Fruit fly (Drosophila melanogaster) whole organism, embryonic: ENCODE data around the gene P5CDh2.

ENCODE experiments used
- Atf6 ChIP-seq: fragments of 200-800 bp; sonication (Bioruptor generic); IDR thresholded peaks from 2 replicates; pipeline ENCODE4 v1.3.6; 2022; ENCODE audit warnings: missing biosample characterization, missing genetic modification characterization
- Awh ChIP-seq: fragments of 200-800 bp; sonication (Bioruptor generic); IDR thresholded peaks from 2 replicates; pipeline ENCODE4, ENCODE4 v1.3.6; 2022; ENCODE audit warnings: missing biosample characterization, missing genetic modification characterization
- Bdp1 ChIP-seq: fragments of 200-800 bp; sonication (Bioruptor generic); optimal IDR thresholded peaks from 3 replicates; lab custom pipeline; 2016; ENCODE audit warnings: missing biosample characterization, missing genetic modification characterization
- CG1024 ChIP-seq: fragments of 200-800 bp; sonication (Bioruptor generic); IDR thresholded peaks from 2 replicates; pipeline ENCODE4 v1.3.6; 2022; ENCODE audit warnings: missing biosample characterization, missing genetic modification characterization
- CG10274 ChIP-seq: fragments of 200-800 bp; sonication (Bioruptor generic); optimal IDR thresholded peaks from 3 replicates; lab custom pipeline; 2017; ENCODE audit warnings: missing biosample characterization, mild to moderate bottlenecking, missing genetic modification characterization
- CG11093 ChIP-seq: fragments of 200-800 bp; sonication (Bioruptor generic); IDR thresholded peaks from 3 replicates; pipeline ENCODE4 v1.3.6; 2022; ENCODE audit warnings: missing biosample characterization, missing genetic modification characterization
- CG1233 ChIP-seq: fragments of 200-800 bp; sonication (Bioruptor generic); optimal IDR thresholded peaks from 4 replicates; lab custom pipeline; 2018; ENCODE audit warnings: missing biosample characterization, mild to moderate bottlenecking, missing genetic modification characterization
- CG14014 ChIP-seq: fragments of 200-800 bp; sonication (Bioruptor generic); IDR thresholded peaks from 2 replicates; pipeline ENCODE4 v1.3.6; 2022; ENCODE audit warnings: missing biosample characterization, missing genetic modification characterization
- CG17802 ChIP-seq: fragments of 200-800 bp; sonication (Bioruptor generic); optimal IDR thresholded peaks from 2 replicates; lab custom pipeline; 2018; ENCODE audit warnings: missing biosample characterization, mild to moderate bottlenecking, missing genetic modification characterization, moderate library complexity
- CG18764 ChIP-seq: fragments of 200-800 bp; sonication (Bioruptor generic); optimal IDR thresholded peaks from 3 replicates; lab custom pipeline; 2016; ENCODE audit warnings: missing biosample characterization, missing genetic modification characterization
- CG2116 ChIP-seq: fragments of 200-800 bp; sonication (Bioruptor generic); optimal IDR thresholded peaks from 3 replicates; lab custom pipeline; 2018; ENCODE audit warnings: missing biosample characterization, mild to moderate bottlenecking, missing genetic modification characterization
- CG2120 ChIP-seq: fragments of 200-800 bp; sonication (Bioruptor generic); optimal IDR thresholded peaks from 3 replicates; lab custom pipeline; 2016; ENCODE audit warnings: missing biosample characterization, missing genetic modification characterization
- CG30403 ChIP-seq: fragments of 200-800 bp; sonication (Bioruptor generic); optimal IDR thresholded peaks from 3 replicates; lab custom pipeline; 2016; ENCODE audit warnings: missing biosample characterization, missing genetic modification characterization
- CG3065 ChIP-seq: fragments of 200-800 bp; sonication (Bioruptor generic); optimal IDR thresholded peaks from 2 replicates; lab custom pipeline; 2016; ENCODE audit warnings: missing biosample characterization, missing genetic modification characterization
- CG4424 ChIP-seq: fragments of 200-800 bp; sonication (Bioruptor generic); optimal IDR thresholded peaks from 3 replicates; lab custom pipeline; 2016; ENCODE audit warnings: missing biosample characterization, missing genetic modification characterization
- CG7786 ChIP-seq: fragments of 200-800 bp; sonication (Bioruptor generic); optimal IDR thresholded peaks from 2 replicates; lab custom pipeline; 2016; ENCODE audit warnings: missing biosample characterization, missing genetic modification characterization
- CG8290 ChIP-seq, 3 experiments: fragments of 200-800 bp; sonication (Bioruptor generic); optimal IDR thresholded peaks; 2 replicates each; lab custom pipeline; 2016 to 2019; ENCODE audit warnings: missing biosample characterization in 3 of 3, missing genetic modification characterization in 3 of 3, mild to moderate bottlenecking in 2 of 3, moderate library complexity in 1 of 3
- CG8478 ChIP-seq: fragments of >200 bp; optimal IDR thresholded peaks from 2 replicates; lab custom pipeline; 2018
- CG9817 ChIP-seq: fragments of 200-800 bp; sonication (Bioruptor generic); optimal IDR thresholded peaks from 2 replicates; lab custom pipeline; 2018; ENCODE audit warnings: missing biosample characterization, mild to moderate bottlenecking, missing genetic modification characterization, moderate library complexity
- Dbx ChIP-seq: fragments of 200-800 bp; sonication (Bioruptor generic); IDR thresholded peaks from 3 replicates; pipeline ENCODE4 v1.3.6; 2022; ENCODE audit warnings: missing biosample characterization, missing genetic modification characterization
- Dek ChIP-seq: fragments of 200-800 bp; sonication (Bioruptor generic); optimal IDR thresholded peaks from 3 replicates; lab custom pipeline; 2019; ENCODE audit warnings: missing biosample characterization, mild to moderate bottlenecking, missing genetic modification characterization, moderate library complexity
- Dip2 ChIP-seq: fragments of 200-800 bp; sonication (Bioruptor generic); IDR thresholded peaks from 2 replicates; pipeline ENCODE4 v1.3.6; 2022; ENCODE audit warnings: missing biosample characterization, missing genetic modification characterization
- Dll ChIP-seq: fragments of 200-800 bp; sonication (Bioruptor generic); IDR thresholded peaks from 4 replicates; pipeline ENCODE4 v1.3.6; 2022; ENCODE audit warnings: missing biosample characterization, missing genetic modification characterization; ENCODE audit not compliant: partially characterized antibody
- Ets97D ChIP-seq: fragments of 200-800 bp; sonication (Bioruptor generic); optimal IDR thresholded peaks from 3 replicates; lab custom pipeline; 2016; ENCODE audit warnings: missing biosample characterization, missing genetic modification characterization
- Hsf ChIP-seq: fragments of 200-800 bp; sonication (Bioruptor generic); optimal IDR thresholded peaks from 3 replicates; lab custom pipeline; 2016; ENCODE audit warnings: missing biosample characterization, missing genetic modification characterization
- Med ChIP-seq: fragments of 200-800 bp; sonication (Bioruptor generic); peaks from one replicate; lab custom pipeline; 2016; ENCODE audit warnings: missing biosample characterization, missing genetic modification characterization, mild to moderate bottlenecking, inconsistent platforms, moderate library complexity
- Myb ChIP-seq: fragments of 200-800 bp; sonication (Bioruptor generic); optimal IDR thresholded peaks from 2 replicates; lab custom pipeline; 2016; ENCODE audit warnings: missing biosample characterization, missing genetic modification characterization
- Oli ChIP-seq: fragments of 200-800 bp; sonication (Bioruptor generic); optimal IDR thresholded peaks from 2 replicates; lab custom pipeline; 2018; ENCODE audit warnings: missing biosample characterization, mild to moderate bottlenecking, missing genetic modification characterization, moderate library complexity
- Ptx1 ChIP-seq: fragments of 200-800 bp; sonication (Bioruptor generic); IDR thresholded peaks from 2 replicates; pipeline ENCODE4 v1.3.6; 2022; ENCODE audit warnings: missing biosample characterization, missing genetic modification characterization
- ci ChIP-seq: fragments of 200-800 bp; sonication (Bioruptor generic); IDR thresholded peaks from 3 replicates; pipeline ENCODE4 v1.3.6; 2022; ENCODE audit warnings: missing biosample characterization, missing genetic modification characterization
- croc ChIP-seq: fragments of 200-800 bp; sonication (Bioruptor generic); conservative IDR thresholded peaks from 3 replicates; pipeline ENCODE4 v1.3.6; 2022; ENCODE audit warnings: missing biosample characterization, missing genetic modification characterization
- dimm ChIP-seq: fragments of 200-800 bp; sonication (Bioruptor generic); IDR thresholded peaks from 2 replicates; pipeline ENCODE4 v1.3.6; 2022; ENCODE audit warnings: missing biosample characterization, missing genetic modification characterization
- dysf ChIP-seq: fragments of 200-800 bp; sonication (Bioruptor generic); IDR thresholded peaks from 3 replicates; pipeline ENCODE4 v1.3.6; 2022; ENCODE audit warnings: missing biosample characterization, missing genetic modification characterization
- emc ChIP-seq: fragments of 200-800 bp; sonication (Bioruptor generic); optimal IDR thresholded peaks from 2 replicates; lab custom pipeline; 2016; ENCODE audit warnings: missing biosample characterization, missing genetic modification characterization
- esg ChIP-seq: fragments of 200-800 bp; sonication (Bioruptor generic); conservative IDR thresholded peaks from 2 replicates; pipeline ENCODE4 v1.3.6; 2022; ENCODE audit warnings: missing biosample characterization, missing genetic modification characterization
- eyg ChIP-seq: fragments of 200-800 bp; sonication (Bioruptor generic); optimal IDR thresholded peaks from 3 replicates; lab custom pipeline; 2016; ENCODE audit warnings: missing biosample characterization, missing genetic modification characterization
- fd96Cb ChIP-seq: fragments of 200-800 bp; sonication (Bioruptor generic); optimal IDR thresholded peaks from 2 replicates; lab custom pipeline; 2018; ENCODE audit warnings: missing biosample characterization, mild to moderate bottlenecking, missing genetic modification characterization, moderate library complexity
- fu2 ChIP-seq: fragments of 200-800 bp; sonication (Bioruptor generic); optimal IDR thresholded peaks from 2 replicates; lab custom pipeline; 2016; ENCODE audit warnings: missing biosample characterization, missing genetic modification characterization
- gce ChIP-seq: fragments of 200-800 bp; sonication (Bioruptor generic); IDR thresholded peaks from 3 replicates; pipeline ENCODE4 v1.3.6; 2022; ENCODE audit warnings: missing biosample characterization, missing genetic modification characterization
- gcm ChIP-seq: fragments of 200-800 bp; sonication (Bioruptor generic); optimal IDR thresholded peaks from 2 replicates; lab custom pipeline; 2019; ENCODE audit warnings: missing biosample characterization, mild to moderate bottlenecking, missing genetic modification characterization, moderate library complexity
- gem ChIP-seq: fragments of 200-800 bp; sonication (Bioruptor generic); optimal IDR thresholded peaks from 2 replicates; lab custom pipeline; 2019; ENCODE audit warnings: missing biosample characterization, mild to moderate bottlenecking, missing genetic modification characterization, moderate library complexity
- ham ChIP-seq: fragments of 200-800 bp; sonication (Bioruptor generic); IDR thresholded peaks from 2 replicates; pipeline ENCODE4 v1.3.6; 2022; ENCODE audit warnings: missing biosample characterization, missing genetic modification characterization
- mld ChIP-seq: fragments of 200-800 bp; sonication (Bioruptor generic); IDR thresholded peaks from 3 replicates; pipeline ENCODE4 v1.3.6; 2022; ENCODE audit warnings: missing biosample characterization, missing genetic modification characterization; ENCODE audit not compliant: partially characterized antibody
- pan ChIP-seq, 4 experiments: fragments of >200 bp in 3 of 4; fragments of 200-800 bp in 1 of 4; sonication (Bioruptor generic) in 1 of 4; optimal IDR thresholded peaks in 3 of 4; IDR thresholded peaks in 1 of 4; 2 replicates each; pipeline versions ENCODE4 v1.3.6 to Lab custom; 2017 to 2022; ENCODE audit warnings: missing biosample characterization in 2 of 4, missing genetic modification characterization in 2 of 4, mixed read lengths in 1 of 4
- prd ChIP-seq, 3 experiments: fragments of >200 bp in 2 of 3; fragments of 200-800 bp in 1 of 3; sonication (Bioruptor generic) in 1 of 3; optimal IDR thresholded peaks in 2 of 3; IDR thresholded peaks in 1 of 3; 2 replicates in 2 of 3; 3 replicates in 1 of 3; pipeline versions ENCODE4 v1.3.6 to Lab custom; 2017 to 2022; ENCODE audit warnings: missing biosample characterization in 1 of 3, missing genetic modification characterization in 1 of 3
- repo ChIP-seq: fragments of 200-800 bp; sonication (Bioruptor generic); optimal IDR thresholded peaks from 2 replicates; lab custom pipeline; 2016; ENCODE audit warnings: missing biosample characterization, missing genetic modification characterization
- shn ChIP-seq: fragments of 200-800 bp; sonication (Bioruptor generic); optimal IDR thresholded peaks from 3 replicates; lab custom pipeline; 2016; ENCODE audit warnings: missing biosample characterization, missing genetic modification characterization
- slou ChIP-seq: fragments of 200-800 bp; sonication (Bioruptor generic); optimal IDR thresholded peaks from 3 replicates; lab custom pipeline; 2016; ENCODE audit warnings: missing biosample characterization, missing genetic modification characterization
- slp2 ChIP-seq: fragments of 200-800 bp; sonication (Bioruptor generic); optimal IDR thresholded peaks from 2 replicates; lab custom pipeline; 2016; ENCODE audit warnings: missing biosample characterization, missing genetic modification characterization
- sob ChIP-seq: fragments of 200-800 bp; sonication (Bioruptor generic); IDR thresholded peaks from 2 replicates; pipeline ENCODE4 v1.3.6; 2022; ENCODE audit warnings: missing biosample characterization, missing genetic modification characterization
- tna ChIP-seq: fragments of 200-800 bp; sonication (Bioruptor generic); IDR thresholded peaks from 2 replicates; pipeline ENCODE4 v1.3.6; 2022; ENCODE audit warnings: missing biosample characterization, missing genetic modification characterization; ENCODE audit not compliant: partially characterized antibody

Gene P5CDh2

dm6 chr3R:21855469-21855826 lies 22.3 kb upstream of the P5CDh2 start (continued):
- no peak for TF ChIP-seq gem
- no peak for TF ChIP-seq esg
- TF ChIP-seq Dbx (GFP tag; lab: Robert Waterston, UW) = 0 out of 3 replicates have a peak, but pooled peaks have one; percentile 15
- TF ChIP-seq pan (optimal IDR thresholded peaks at IDR 0.05; lab: Kevin White, UChicago) = no peak
- TF ChIP-seq pan (GFP tag; optimal IDR thresholded peaks at IDR 0.05 in 1 of 2, IDR thresholded peaks at IDR 0.05 in 1 of 2) = no peak
- no peak for TF ChIP-seq Dll (GFP tag; lab: Robert Waterston, UW)
- no peak for TF ChIP-seq ham
- peak; percentile 63; the same call in 1 of the 2 replicates for TF ChIP-seq Awh (GFP tag; lab: Robert Waterston, UW)
- TF ChIP-seq Myb (GFP tag; lab: Kevin White, UChicago) = no peak
- TF ChIP-seq CG4424 = no peak
- TF ChIP-seq CG10274 (GFP tag; lab: Kevin White, UChicago) = no peak
- TF ChIP-seq tna (GFP tag; lab: Robert Waterston, UW) = no peak
- TF ChIP-seq gcm (GFP tag; lab: Kevin White, UChicago) = no peak
- no peak for TF ChIP-seq slp2 (GFP tag; lab: Kevin White, UChicago)
- TF ChIP-seq Ptx1 (GFP tag; lab: Robert Waterston, UW) = no peak
- no peak for TF ChIP-seq dimm (GFP tag; lab: Robert Waterston, UW)
- 0 out of 3 replicates have a peak, but pooled peaks have one; percentile 29 for TF ChIP-seq mld (GFP tag; lab: Robert Waterston, UW)
- no peak for TF ChIP-seq prd (optimal IDR thresholded peaks at IDR 0.05; lab: Kevin White, UChicago)
- TF ChIP-seq prd (GFP tag; IDR thresholded peaks at IDR 0.05; lab: Robert Waterston, UW) = 0 out of 3 replicates have a peak, but pooled peaks have one; percentile 6
- TF ChIP-seq CG8478 (lab: Kevin White, UChicago) = no peak
- no peak for TF ChIP-seq CG2120 (GFP tag; lab: Kevin White, UChicago)
- no peak for TF ChIP-seq slou (GFP tag; lab: Kevin White, UChicago)
- TF ChIP-seq fu2 (GFP tag; lab: Kevin White, UChicago) = no peak
- TF ChIP-seq fd96Cb = no peak
- TF ChIP-seq sob (GFP tag; lab: Robert Waterston, UW) = peak; percentile 35; the same call in 1 of the 2 replicates
- no peak for TF ChIP-seq CG18764 (GFP tag; lab: Kevin White, UChicago)
- peak; percentile 12 for TF ChIP-seq Bdp1 (GFP tag; lab: Kevin White, UChicago)
- TF ChIP-seq Oli = no peak
- no peak for TF ChIP-seq CG3065 (GFP tag; lab: Kevin White, UChicago)
- TF ChIP-seq CG2116 (GFP tag; lab: Kevin White, UChicago) = no peak
- no peak for TF ChIP-seq CG30403 (GFP tag; lab: Kevin White, UChicago)
- peak; percentile 18 for TF ChIP-seq repo (GFP tag; lab: Kevin White, UChicago)
- no peak for TF ChIP-seq Dip2 (GFP tag; lab: Robert Waterston, UW)
- no peak for TF ChIP-seq shn
- TF ChIP-seq CG14014 (GFP tag; lab: Robert Waterston, UW) = no peak
- TF ChIP-seq Hsf (GFP tag; lab: Kevin White, UChicago) = no peak
- no peak for TF ChIP-seq croc
- TF ChIP-seq Dek (tag; lab: Kevin White, UChicago) = no peak
- TF ChIP-seq CG8290 (GFP tag; optimal IDR thresholded peaks at IDR 0.05; lab: Kevin White, UChicago) = no peak
- no peak for TF ChIP-seq CG8290 (tag; optimal IDR thresholded peaks at IDR 0.05; lab: Kevin White, UChicago)
- 0 out of 3 replicates have a peak, but pooled peaks have one; percentile 34 for TF ChIP-seq CG11093 (GFP tag; lab: Robert Waterston, UW)
- TF ChIP-seq CG17802 (tag; lab: Kevin White, UChicago) = no peak
- TF ChIP-seq dysf (GFP tag; lab: Robert Waterston, UW) = no peak
- TF ChIP-seq CG9817 (tag; lab: Kevin White, UChicago) = no peak
- peak; percentile 65 for TF ChIP-seq Med (GFP tag; lab: Kevin White, UChicago)
- peak; percentile 62; the same call in 1 of the 3 replicates for TF ChIP-seq ci
- TF ChIP-seq gce = no peak
- no peak for TF ChIP-seq CG7786 (GFP tag; lab: Kevin White, UChicago)
- TF ChIP-seq CG1233 (GFP tag; lab: Kevin White, UChicago) = no peak
- no peak for TF ChIP-seq Atf6 (GFP tag; lab: Robert Waterston, UW)
- TF ChIP-seq Ets97D (GFP tag; lab: Kevin White, UChicago) = no peak
- TF ChIP-seq eyg = no peak
- TF ChIP-seq CG1024 (GFP tag; lab: Robert Waterston, UW) = no peak
- TF ChIP-seq emc = no peak
